Worm (Caenorhabditis elegans) whole organism, L4/young adult: Measurements from ENCODE around the gene ZC196.4.

Experiments
- W03F9.2 ChIP-seq: fragments of 150-350 bp; optimal IDR thresholded peaks from 2 replicates; lab custom pipeline; 2014; ENCODE audit warnings: missing biosample characterization, missing genetic modification characterization
- dao-5 ChIP-seq: sonication (generic microtip); optimal IDR thresholded peaks from 2 replicates; lab custom pipeline; 2016; ENCODE audit warnings: missing genotype, missing genetic modification characterization, moderate library complexity, missing compliant biosample characterization
- him-1 ChIP-seq: sonication (generic microtip); optimal IDR thresholded peaks from 2 replicates; lab custom pipeline; 2016; ENCODE audit warnings: missing genotype, missing genetic modification reagents, missing genetic modification characterization, missing compliant biosample characterization

- TF ChIP-seq him-1 (tag; lab: Kevin White, UChicago) = no peak
- TF ChIP-seq dao-5 (tag; lab: Kevin White, UChicago) = no peak
- no peak for TF ChIP-seq W03F9.2 (tag; lab: Kevin White, UChicago)
Measured at ce11 chrV:8760416-8760815, 27.5 kb downstream of the ZC196.4 start, which contains the start of gene ddn-1.
